Worm (Caenorhabditis elegans) whole organism, late embryonic: ENCODE data around the gene gmeb-2.

ENCODE experiments used
- T23F11.4 ChIP-seq: fragments of 200-800 bp; sonication (Bioruptor generic); optimal IDR thresholded peaks from 2 replicates; lab custom pipeline; 2018; ENCODE audit warnings: mild to moderate bottlenecking, missing genetic modification characterization, missing compliant biosample characterization
- ceh-18 ChIP-seq: sonication (generic microtip); optimal IDR thresholded peaks from 2 replicates; lab custom pipeline; 2016; ENCODE audit warnings: missing genetic modification characterization, missing compliant biosample characterization
- eyg-1 ChIP-seq: sonication (generic microtip); optimal IDR thresholded peaks from 2 replicates; lab custom pipeline; 2016; ENCODE audit warnings: missing genotype, missing genetic modification characterization, missing compliant biosample characterization
- fax-1 ChIP-seq: sonication (generic microtip); optimal IDR thresholded peaks from 2 replicates; lab custom pipeline; 2016; ENCODE audit warnings: missing genotype, missing genetic modification characterization, missing compliant biosample characterization
- fkh-10 ChIP-seq: fragments of 150-350 bp; optimal IDR thresholded peaks from 2 replicates; lab custom pipeline; 2014; ENCODE audit warnings: missing biosample characterization, missing genetic modification reagents, missing genetic modification characterization
- pha-2 ChIP-seq: sonication (generic microtip); optimal IDR thresholded peaks from 2 replicates; lab custom pipeline; 2017; ENCODE audit warnings: mild to moderate bottlenecking, missing genetic modification characterization, missing compliant biosample characterization
- zip-5 ChIP-seq: sonication (generic microtip); optimal IDR thresholded peaks from 2 replicates; lab custom pipeline; 2016; ENCODE audit warnings: missing genetic modification characterization, missing compliant biosample characterization

DNA sequence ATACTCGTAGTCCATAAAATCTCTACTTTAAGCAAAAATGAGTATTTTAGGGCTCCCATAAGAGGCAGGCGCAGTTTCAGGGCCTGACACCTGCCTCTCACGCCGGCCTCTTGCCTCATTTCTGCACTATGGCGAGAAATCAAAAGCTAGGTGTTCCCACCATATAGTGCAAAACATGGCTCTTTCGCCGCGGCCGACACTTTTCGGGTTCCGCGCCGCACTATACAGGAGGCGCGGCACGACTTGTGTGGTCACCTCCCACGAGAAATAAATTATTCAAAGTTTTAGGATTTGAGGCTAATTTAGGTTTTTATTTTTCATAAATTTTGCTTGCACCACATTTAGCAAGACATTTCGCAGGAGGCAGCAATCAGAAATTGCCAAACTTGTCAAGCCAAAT lies 13.6 kb downstream of the gmeb-2 start:
- TF ChIP-seq pha-2 (tag; lab: Kevin White, UChicago) (no peak), zip-5 (tag; lab: Kevin White, UChicago) (no peak), ceh-18 (no peak), T23F11.4 (GFP tag; lab: Kevin White, UChicago) (no peak), fax-1 (tag; lab: Kevin White, UChicago) (no peak), fkh-10 (no peak), eyg-1 (no peak)
